Worm (Caenorhabditis elegans): ENCODE measurements around the gene sca-1.

The sca-1 gene

DNA sequence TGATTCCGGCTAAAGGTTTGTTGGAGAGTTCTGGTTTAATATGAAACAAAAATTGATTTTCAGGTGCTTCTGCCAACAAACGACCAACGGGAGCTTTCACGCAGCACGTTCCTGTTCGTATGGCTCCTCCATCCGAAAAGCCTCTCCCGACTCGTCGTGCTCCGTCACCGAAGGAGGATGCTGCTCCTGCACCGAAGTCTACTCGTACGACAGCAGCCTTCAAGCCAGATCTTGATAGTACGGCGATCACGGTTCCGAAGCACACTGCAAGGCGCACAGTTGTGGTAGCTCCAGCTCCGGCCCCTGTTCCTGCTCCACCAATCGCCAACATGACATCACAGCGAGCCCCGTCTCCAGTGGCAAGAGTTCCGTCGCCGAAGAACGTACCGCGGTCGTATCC, 7.8 kb downstream of the sca-1 start:
- TF ChIP-seq tbx-8 (GFP tag; optimal IDR thresholded peaks at IDR 0.05) = no peak
- no peak for TF ChIP-seq drap-1 (GFP tag; optimal IDR thresholded peaks at IDR 0.05)
- TF ChIP-seq mls-2 (tag; optimal IDR thresholded peaks at IDR 0.05) = no peak
- TF ChIP-seq snpc-4 (tag; optimal IDR thresholded peaks at IDR 0.05) = no peak
- TF ChIP-seq ceh-43 (GFP tag; optimal IDR thresholded peaks at IDR 0.05) = no peak
- TF ChIP-seq ham-2 (GFP tag; optimal IDR thresholded peaks at IDR 0.05) = no peak
- TF ChIP-seq sptf-1 (tag; optimal IDR thresholded peaks at IDR 0.05) = no peak
- no peak for TF ChIP-seq unc-120 (tag; optimal IDR thresholded peaks at IDR 0.05; ENCODE audit: poor library complexity, severe bottlenecking)
- TF ChIP-seq ztf-11 (tag; optimal IDR thresholded peaks at IDR 0.05) = no peak
- no peak for TF ChIP-seq mep-1 (tag; optimal IDR thresholded peaks at IDR 0.05)
- TF ChIP-seq lin-13 (tag; optimal IDR thresholded peaks at IDR 0.05) = no peak
- TF ChIP-seq ces-1 (GFP tag; optimal IDR thresholded peaks at IDR 0.05) = no peak
- no peak for TF ChIP-seq lin-32 (GFP tag; optimal IDR thresholded peaks at IDR 0.05)
- TF ChIP-seq hlh-1 (tag; optimal IDR thresholded peaks at IDR 0.05) = no peak

DNA sequence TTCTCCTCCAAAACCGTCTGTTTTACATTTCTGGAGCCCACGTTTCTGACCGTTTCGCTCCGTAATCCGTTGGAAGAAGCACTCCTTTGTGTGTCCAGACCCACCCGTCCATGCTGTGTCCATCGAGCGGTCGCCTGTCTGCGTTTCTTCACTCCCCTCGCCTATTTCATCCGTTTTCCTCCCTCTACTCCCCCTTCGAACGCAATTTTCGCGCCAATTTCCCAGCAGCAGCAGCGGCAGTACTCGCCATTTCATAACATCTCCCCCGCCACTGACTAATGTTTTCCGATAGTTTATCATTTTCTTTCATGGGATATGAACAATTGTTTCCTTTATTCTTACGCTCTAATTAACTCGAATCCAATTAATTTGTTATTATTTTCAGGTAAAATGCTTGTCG, 8.7 kb downstream of the sca-1 start:
- TF ChIP-seq nhr-2 (tag; optimal IDR thresholded peaks at IDR 0.05) (no peak), tbx-8 (GFP tag; optimal IDR thresholded peaks at IDR 0.05) (no peak), elt-1 (tag; optimal IDR thresholded peaks at IDR 0.05; ENCODE audit: borderline replicate concordance, insufficient read depth) (no peak), snpc-4 (tag; optimal IDR thresholded peaks at IDR 0.05) (no peak), lin-13 (tag; optimal IDR thresholded peaks at IDR 0.05) (no peak), unc-120 (tag; optimal IDR thresholded peaks at IDR 0.05; ENCODE audit: poor library complexity, severe bottlenecking) (peak; percentile 39), mep-1 (tag; optimal IDR thresholded peaks at IDR 0.05) (peak; percentile 11), sptf-1 (tag; optimal IDR thresholded peaks at IDR 0.05) (no peak), pha-4 (tag; optimal IDR thresholded peaks at IDR 0.05) (no peak), mls-2 (tag; optimal IDR thresholded peaks at IDR 0.05) (no peak), M03D4.4 (tag; optimal IDR thresholded peaks at IDR 0.05) (no peak), lin-32 (GFP tag; optimal IDR thresholded peaks at IDR 0.05) (no peak), zip-8 (tag; optimal IDR thresholded peaks at IDR 0.05) (no peak), nhr-28 (tag; optimal IDR thresholded peaks at IDR 0.05) (no peak), lsy-2 (tag; optimal IDR thresholded peaks at IDR 0.05) (no peak), ztf-11 (tag; optimal IDR thresholded peaks at IDR 0.05) (no peak), ham-2 (GFP tag; optimal IDR thresholded peaks at IDR 0.05) (peak; percentile 64), nhr-237 (tag; optimal IDR thresholded peaks at IDR 0.05) (no peak), blmp-1 (tag; optimal IDR thresholded peaks at IDR 0.05) (no peak), nhr-76 (tag; optimal IDR thresholded peaks at IDR 0.05) (no peak), sem-2 (GFP tag; optimal IDR thresholded peaks at IDR 0.05) (no peak), ceh-43 (GFP tag; optimal IDR thresholded peaks at IDR 0.05) (peak; percentile 17), ceh-39 (tag; optimal IDR thresholded peaks at IDR 0.05) (no peak), bed-3 (GFP tag; optimal IDR thresholded peaks at IDR 0.05) (no peak), ceh-83 (GFP tag; optimal IDR thresholded peaks at IDR 0.05) (no peak), unc-62 (GFP tag; optimal IDR thresholded peaks at IDR 0.05) (no peak), flh-1 (GFP tag; optimal IDR thresholded peaks at IDR 0.05) (no peak), cnd-1 (tag; optimal IDR thresholded peaks at IDR 0.05) (no peak), elt-3 (tag; optimal IDR thresholded peaks at IDR 0.05) (no peak), mab-5 (tag; optimal IDR thresholded peaks at IDR 0.05) (no peak), nhr-12 (tag; optimal IDR thresholded peaks at IDR 0.05) (no peak), drap-1 (GFP tag; optimal IDR thresholded peaks at IDR 0.05) (no peak), ces-1 (GFP tag; optimal IDR thresholded peaks at IDR 0.05) (peak; percentile 43), unc-39 (tag; optimal IDR thresholded peaks at IDR 0.05) (no peak)

DNA sequence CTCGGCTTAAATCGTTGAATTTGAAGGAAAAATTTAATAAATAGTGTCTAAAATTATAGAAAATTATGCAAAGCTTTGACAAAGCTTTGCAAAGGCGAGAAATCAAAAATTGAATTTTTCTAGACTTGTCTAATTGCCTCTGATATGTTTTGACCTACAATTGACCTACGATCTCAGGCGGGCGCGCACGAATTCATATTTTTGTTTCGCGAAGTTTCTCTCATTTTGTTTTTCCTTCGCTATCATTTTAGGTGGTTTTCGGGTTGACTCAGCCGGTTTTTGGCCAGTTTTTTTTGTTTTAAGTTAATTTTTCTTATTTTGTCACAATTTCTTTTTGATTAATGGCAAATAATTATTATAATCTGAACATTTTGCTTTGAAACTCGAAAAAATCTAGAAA, 9.4 kb downstream of the sca-1 start:
- TF ChIP-seq cnd-1 (tag; optimal IDR thresholded peaks at IDR 0.05) (no peak), mab-5 (tag; optimal IDR thresholded peaks at IDR 0.05) (no peak), snpc-4 (tag; optimal IDR thresholded peaks at IDR 0.05) (no peak), sptf-1 (tag; optimal IDR thresholded peaks at IDR 0.05) (no peak), hlh-1 (tag; optimal IDR thresholded peaks at IDR 0.05) (no peak), lin-32 (GFP tag; optimal IDR thresholded peaks at IDR 0.05) (no peak), ham-2 (GFP tag; optimal IDR thresholded peaks at IDR 0.05) (no peak), lin-13 (tag; optimal IDR thresholded peaks at IDR 0.05) (no peak), blmp-1 (tag; optimal IDR thresholded peaks at IDR 0.05) (no peak), nhr-12 (tag; optimal IDR thresholded peaks at IDR 0.05) (no peak), pha-4 (tag; optimal IDR thresholded peaks at IDR 0.05) (no peak), ceh-83 (GFP tag; optimal IDR thresholded peaks at IDR 0.05) (no peak), nhr-237 (tag; optimal IDR thresholded peaks at IDR 0.05) (no peak), M03D4.4 (tag; optimal IDR thresholded peaks at IDR 0.05) (no peak), ceh-39 (tag; optimal IDR thresholded peaks at IDR 0.05) (no peak)

Measured in whole organism, mixed stage, embryonic.